Fruit fly (Drosophila melanogaster): ENCODE data around the gene gdl-ORF39.
A peak's percentile ranks its signal among the peaks of the same experiment; 100 is the strongest.

Gene gdl-ORF39

dm6 chr3L:15537916-15538581, 28.8 kb downstream of the gdl-ORF39 start (continued):
- TF ChIP-seq CG1529 (GFP tag; optimal IDR thresholded peaks at IDR 0.05) (peak; percentile 58), Xrp1 (GFP tag; IDR thresholded peaks at IDR 0.05) (peak; percentile 65), sr (GFP tag; IDR thresholded peaks at IDR 0.05) (no peak), CG8765 (GFP tag; IDR thresholded peaks at IDR 0.05) (no peak), CG13287 (GFP tag; IDR thresholded peaks at IDR 0.05; ENCODE audit: partially characterized antibody) (no peak), prd (optimal IDR thresholded peaks at IDR 0.05) (no peak), prd (GFP tag; IDR thresholded peaks at IDR 0.05) (peak; percentile 73; the same call in 2 of the 3 replicates), CG4328 (GFP tag; optimal IDR thresholded peaks at IDR 0.05) (no peak), Vsx1 (GFP tag; optimal IDR thresholded peaks at IDR 0.05) (peak; percentile 53), amos (GFP tag; IDR thresholded peaks at IDR 0.05; ENCODE audit: partially characterized antibody) (no peak), twi (tag; optimal IDR thresholded peaks at IDR 0.05) (peak; percentile 16), br (optimal IDR thresholded peaks at IDR 0.05) (no peak), tll (GFP tag; optimal IDR thresholded peaks at IDR 0.05) (peak in 1 of 2 experiments; percentile 77), CG7357 (GFP tag; IDR thresholded peaks at IDR 0.05) (peak; percentile 47; the same call in 1 of the 3 replicates), Chrac-16 (GFP tag; optimal IDR thresholded peaks at IDR 0.05) (peak; percentile 50), Dll (GFP tag; IDR thresholded peaks at IDR 0.05; ENCODE audit: partially characterized antibody) (no peak), CG18599 (GFP tag; optimal IDR thresholded peaks at IDR 0.05) (peak; percentile 58), CG12744 (GFP tag; optimal IDR thresholded peaks at IDR 0.05) (no peak), BtbVII (GFP tag; optimal IDR thresholded peaks at IDR 0.05) (peak; percentile 7), Hr3 (GFP tag; optimal IDR thresholded peaks at IDR 0.05) (peak; percentile 66), disco-r (GFP tag; optimal IDR thresholded peaks at IDR 0.05) (peak; percentile 29), Awh (GFP tag; IDR thresholded peaks at IDR 0.05) (0 out of 2 replicates have a peak, but pooled peaks have one; percentile 16), CG4617 (GFP tag; optimal IDR thresholded peaks at IDR 0.05; ENCODE audit: borderline replicate concordance) (no peak), Opbp (GFP tag; IDR thresholded peaks at IDR 0.05; ENCODE audit: partially characterized antibody) (no peak), maf-S (GFP tag; optimal IDR thresholded peaks at IDR 0.05) (no peak), BEAF-32 (GFP tag; optimal IDR thresholded peaks at IDR 0.05) (no peak), sens (GFP tag) (peak; percentile 96), CG17829 (tag; optimal IDR thresholded peaks at IDR 0.05) (peak; percentile 76), gcm2 (GFP tag; optimal IDR thresholded peaks at IDR 0.05) (no peak), CG7987 (GFP tag; optimal IDR thresholded peaks at IDR 0.05) (no peak), Hr78 (GFP tag; optimal IDR thresholded peaks at IDR 0.05) (peak in 1 of 2 experiments; percentile 35), ken (GFP tag; IDR thresholded peaks at IDR 0.05) (no peak), CG3407 (GFP tag; optimal IDR thresholded peaks at IDR 0.05) (peak; percentile 55), CG5245 (GFP tag; optimal IDR thresholded peaks at IDR 0.05) (peak; percentile 45), bowl (GFP tag; IDR thresholded peaks at IDR 0.05) (no peak), Nf-YB (GFP tag; optimal IDR thresholded peaks at IDR 0.05) (peak; percentile 53), ATbp (GFP tag; optimal IDR thresholded peaks at IDR 0.05) (peak; percentile 54), CG14667 (GFP tag; IDR thresholded peaks at IDR 0.05) (no peak), knrl (GFP tag; IDR thresholded peaks at IDR 0.05; ENCODE audit: partially characterized antibody) (no peak), CG3847 (GFP tag; IDR thresholded peaks at IDR 0.05) (no peak), CG32767 (GFP tag; IDR thresholded peaks at IDR 0.05) (no peak), CG12942 (GFP tag; optimal IDR thresholded peaks at IDR 0.05) (peak; percentile 24), CG9817 (tag; optimal IDR thresholded peaks at IDR 0.05) (peak; percentile 9), lab (GFP tag; optimal IDR thresholded peaks at IDR 0.05) (peak; percentile 68), CG31388 (GFP tag; optimal IDR thresholded peaks at IDR 0.05) (no peak), CG15601 (tag; optimal IDR thresholded peaks at IDR 0.05) (peak; percentile 63), nau (GFP tag; optimal IDR thresholded peaks at IDR 0.05) (peak; percentile 64), CrebB (tag; optimal IDR thresholded peaks at IDR 0.05) (no peak), kay (GFP tag; optimal IDR thresholded peaks at IDR 0.05) (no peak)

Data from whole organism, embryonic.